Worm (Caenorhabditis elegans): Measurements from ENCODE around the gene cex-1.

ce11 chrII:5399201-5399600 lies 48.3 kb upstream of the cex-1 start, which contains the start of gene mog-5:
- TF ChIP-seq unc-39 (tag; optimal IDR thresholded peaks at IDR 0.05) (no peak), ama-1 (optimal IDR thresholded peaks at IDR 0.05) (no peak), snpc-4 (tag; optimal IDR thresholded peaks at IDR 0.05) (no peak), unc-62 (GFP tag; optimal IDR thresholded peaks at IDR 0.05) (no peak), nhr-11 (tag; optimal IDR thresholded peaks at IDR 0.05) (no peak), egl-27 (tag; optimal IDR thresholded peaks at IDR 0.05) (no peak), nhr-28 (tag; optimal IDR thresholded peaks at IDR 0.05) (no peak), ceh-82 (tag; optimal IDR thresholded peaks at IDR 0.05) (no peak), ztf-4 (tag; optimal IDR thresholded peaks at IDR 0.05) (no peak), daf-12 (tag; optimal IDR thresholded peaks at IDR 0.05) (no peak), jun-1 (tag; optimal IDR thresholded peaks at IDR 0.05) (no peak)

Measured in whole organism, L3 larva.